Fruit fly (Drosophila melanogaster) whole organism: ENCODE data around the gene Ilp3.
"Not testable (repeated sequence)": the region's sequence is repeated elsewhere in the genome, so short reads cannot be mapped to it uniquely, and the experiment has no call there.

Experiments
- CG8478 ChIP-seq: fragments of >200 bp; optimal IDR thresholded peaks from 2 replicates; lab custom pipeline; 2018; ENCODE audit warnings: inconsistent platforms
- Dll ChIP-seq: fragments of >200 bp; optimal IDR thresholded peaks from 2 replicates; lab custom pipeline; 2017
- EcR ChIP-seq, 2 experiments: fragments of >200 bp; optimal IDR thresholded peaks; 2 replicates each; lab custom pipeline; 2017; ENCODE audit warnings: missing biosample characterization in 2 of 2, missing genetic modification characterization in 2 of 2, missing genetic modification reagents in 2 of 2
- pan ChIP-seq: fragments of >200 bp; optimal IDR thresholded peaks from 2 replicates; lab custom pipeline; 2017
- psq ChIP-seq: fragments of >200 bp; optimal IDR thresholded peaks from 2 replicates; lab custom pipeline; 2017
- usp ChIP-seq: fragments of >200 bp; optimal IDR thresholded peaks from 2 replicates; lab custom pipeline; 2017; ENCODE audit warnings: missing biosample characterization, missing genetic modification characterization, mixed read lengths

Gene Ilp3

DNA sequence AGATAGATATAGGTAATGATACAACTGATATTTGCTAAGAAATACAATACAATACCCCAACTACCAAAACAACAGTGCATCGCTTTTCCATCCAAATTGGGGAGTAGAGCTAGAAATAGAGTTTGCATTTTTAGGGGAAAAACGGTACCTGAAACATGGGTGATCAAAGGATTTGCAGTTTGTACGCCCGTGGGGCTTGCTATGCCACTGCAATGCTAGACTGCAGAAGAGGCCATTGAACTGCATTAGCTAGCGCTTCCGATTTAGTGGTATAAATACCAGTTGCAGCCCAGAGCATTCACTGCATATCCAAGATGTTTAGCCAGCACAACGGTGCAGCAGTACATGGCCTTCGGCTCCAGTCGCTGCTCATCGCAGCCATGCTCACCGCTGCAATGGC is 3.8 kb downstream of the Ilp3 start, which contains the start of gene Ilp1:
Ilp1 (plus strand) TSS at position 301 of the 400 bp plus-strand sequence.
- TF ChIP-seq usp; pan (lab: Kevin White, UChicago); psq (lab: Kevin White, UChicago): not testable (repeated sequence)

- TF ChIP-seq psq (lab: Kevin White, UChicago) = no peak
- no peak for TF ChIP-seq CG8478 (lab: Kevin White, UChicago)
- no peak for TF ChIP-seq usp
- no peak for TF ChIP-seq pan (lab: Kevin White, UChicago)
- no peak for TF ChIP-seq Dll
- TF ChIP-seq EcR (GFP tag; optimal IDR thresholded peaks at IDR 0.05; lab: Kevin White, UChicago) = no peak
Measured at dm6 chr3L:9797587-9797986, 4.3 kb downstream of the Ilp3 start, which contains the start of gene Zasp67. TSS of gene Zasp67 (minus strand) at chr3L:9797687.

DNA sequence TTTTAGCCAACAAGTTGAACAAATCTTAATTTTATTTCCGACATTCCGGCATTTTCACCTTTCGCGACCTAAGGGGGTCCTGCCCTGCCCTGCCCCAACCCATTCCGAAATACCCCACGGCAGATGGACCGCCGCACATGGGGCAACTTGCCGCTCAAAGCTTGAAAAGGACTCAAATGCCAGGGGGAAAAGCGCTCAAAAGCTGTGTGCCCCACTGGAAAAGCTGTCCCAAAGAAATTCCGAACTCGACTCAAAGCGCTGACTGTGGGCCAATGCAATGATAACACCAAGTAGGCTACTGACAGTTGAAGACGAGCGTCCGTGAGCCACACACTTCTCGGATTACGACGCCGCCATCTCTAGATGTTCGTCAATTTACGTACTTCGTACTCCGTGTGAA is 15.2 kb downstream of the Ilp3 start, which contains the start of gene CG32052:
CG32052 (plus strand) TSS at position 301 of the 400 bp plus-strand sequence.
- TF ChIP-seq pan (lab: Kevin White, UChicago) (no peak), CG8478 (lab: Kevin White, UChicago) (no peak), usp (no peak), EcR (GFP tag; optimal IDR thresholded peaks at IDR 0.05; lab: Kevin White, UChicago) (no peak), Dll (no peak), psq (lab: Kevin White, UChicago) (no peak)

- TF ChIP-seq CG8478 (lab: Kevin White, UChicago) = no peak
- TF ChIP-seq pan (lab: Kevin White, UChicago) = no peak
- TF ChIP-seq psq (lab: Kevin White, UChicago) = no peak
Measured at dm6 chr3L:9776804-9777393, 25.0 kb downstream of the Ilp3 start.

DNA sequence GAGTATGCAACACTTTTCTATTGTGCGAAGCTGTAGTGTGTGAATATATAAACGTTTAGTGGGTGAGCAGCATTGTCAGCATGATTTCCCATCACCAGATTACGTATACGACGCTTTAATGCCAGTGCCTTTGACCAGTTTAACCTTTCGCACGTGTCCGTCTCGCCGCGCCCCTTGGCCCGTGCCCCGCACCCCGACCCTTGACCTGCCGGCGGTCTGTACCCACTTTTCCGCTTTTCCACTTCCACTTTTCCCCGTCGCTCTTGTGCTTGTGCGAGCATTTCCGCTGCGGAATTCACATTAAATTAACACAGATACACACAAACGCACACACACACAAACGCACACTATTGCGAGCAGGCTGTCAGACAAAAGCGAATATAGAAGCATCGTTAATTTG is 26.2 kb downstream of the Ilp3 start:
- TF ChIP-seq usp = no peak
- TF ChIP-seq Dll = no peak
- no peak for TF ChIP-seq psq (lab: Kevin White, UChicago)

- TF ChIP-seq pan (lab: Kevin White, UChicago) = no peak
- no peak for TF ChIP-seq Dll
Measured at dm6 chr3L:9768385-9768784, 33.5 kb downstream of the Ilp3 start.

DNA sequence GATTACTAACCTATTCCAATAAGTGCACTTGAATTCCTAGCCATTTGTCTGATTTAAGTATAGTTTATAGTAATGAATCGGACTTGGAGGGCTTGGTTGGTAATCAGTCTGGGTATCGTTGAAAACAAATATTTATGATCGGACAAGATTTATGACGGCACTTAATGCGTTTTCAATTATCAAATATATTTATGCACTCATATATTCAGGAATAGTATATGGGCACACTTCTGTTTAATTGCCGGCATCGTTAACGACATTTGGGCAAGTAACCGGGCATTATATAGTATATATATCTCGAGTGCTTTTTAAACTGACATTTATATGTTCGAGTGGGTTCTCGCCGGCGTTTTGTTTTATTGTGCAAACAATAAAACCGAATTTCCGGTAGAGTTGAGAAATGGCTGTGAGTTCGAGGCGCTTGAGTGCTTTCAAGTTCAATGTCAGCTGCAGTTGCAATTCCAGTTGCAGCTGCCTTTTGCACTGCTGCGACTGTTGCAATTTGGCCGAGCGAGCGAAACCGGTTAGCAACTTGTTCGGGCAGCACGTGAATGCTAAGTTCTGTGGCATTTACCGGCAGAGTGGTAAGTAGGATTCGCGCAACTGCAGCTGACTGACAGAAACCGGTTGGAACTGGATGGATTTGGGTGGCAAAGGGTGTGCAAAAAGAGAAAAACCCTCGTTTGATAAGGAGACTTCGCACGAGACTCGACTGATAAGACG is 34.1 kb downstream of the Ilp3 start:
- no peak for TF ChIP-seq usp
- no peak for TF ChIP-seq pan (lab: Kevin White, UChicago)
- no peak for TF ChIP-seq psq (lab: Kevin White, UChicago)
- no peak for TF ChIP-seq EcR (GFP tag; optimal IDR thresholded peaks at IDR 0.05; lab: Kevin White, UChicago)
- no peak for TF ChIP-seq CG8478 (lab: Kevin White, UChicago)
- TF ChIP-seq Dll = no peak

dm6 chr3L:9766364-9766763 is 35.6 kb downstream of the Ilp3 start:
- TF ChIP-seq usp = no peak
- no peak for TF ChIP-seq EcR (GFP tag; optimal IDR thresholded peaks at IDR 0.05; lab: Kevin White, UChicago)
- no peak for TF ChIP-seq CG8478 (lab: Kevin White, UChicago)
- no peak for TF ChIP-seq Dll
- no peak for TF ChIP-seq pan (lab: Kevin White, UChicago)
- no peak for TF ChIP-seq psq (lab: Kevin White, UChicago)

dm6 chr3L:9765710-9766005 is 36.3 kb downstream of the Ilp3 start:
- TF ChIP-seq usp (no peak), pan (lab: Kevin White, UChicago) (no peak), Dll (no peak), CG8478 (lab: Kevin White, UChicago) (no peak), psq (lab: Kevin White, UChicago) (no peak), EcR (GFP tag; optimal IDR thresholded peaks at IDR 0.05; lab: Kevin White, UChicago) (no peak)

dm6 chr3L:9764915-9765709 is 36.8 kb downstream of the Ilp3 start:
- TF ChIP-seq EcR (GFP tag; optimal IDR thresholded peaks at IDR 0.05; lab: Kevin White, UChicago) (no peak), pan (lab: Kevin White, UChicago) (no peak), usp (no peak), psq (lab: Kevin White, UChicago) (no peak), CG8478 (lab: Kevin White, UChicago) (no peak)

- TF ChIP-seq psq (lab: Kevin White, UChicago) = no peak
- no peak for TF ChIP-seq Dll
- TF ChIP-seq pan (lab: Kevin White, UChicago) = no peak
- no peak for TF ChIP-seq EcR (GFP tag; optimal IDR thresholded peaks at IDR 0.05; lab: Kevin White, UChicago)
- no peak for TF ChIP-seq usp
- no peak for TF ChIP-seq CG8478 (lab: Kevin White, UChicago)
Measured at dm6 chr3L:9764307-9764706, 37.6 kb downstream of the Ilp3 start.

DNA sequence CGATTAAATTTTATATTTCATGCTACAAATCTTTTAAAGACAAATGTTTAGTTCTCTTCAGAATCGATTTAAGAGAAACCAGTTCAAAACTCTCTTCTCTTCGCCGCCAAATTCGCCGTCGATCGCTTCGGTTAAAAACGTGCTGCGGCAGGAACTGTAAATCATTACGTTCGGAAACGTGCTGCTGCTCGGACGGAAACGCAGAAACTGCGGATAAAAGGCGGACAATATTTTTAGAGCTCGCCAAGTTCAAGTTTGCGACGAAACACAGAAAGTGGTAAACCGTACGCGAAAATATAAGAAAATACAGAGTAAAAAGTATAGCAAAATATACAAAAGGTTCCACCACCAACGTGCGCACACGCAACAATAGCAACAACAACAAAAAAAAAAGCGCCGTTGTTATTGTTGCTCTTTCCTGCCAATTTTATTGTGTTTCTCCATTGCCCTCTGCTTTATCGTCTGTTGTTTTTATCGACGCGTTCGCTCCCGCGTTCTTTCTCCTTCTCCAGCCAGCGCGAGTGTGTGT is 38.5 kb downstream of the Ilp3 start, which contains the start of gene Ae2:
Ae2 (plus strand) TSS at position 156 of the 529 bp plus-strand sequence.
- TF ChIP-seq psq (lab: Kevin White, UChicago) (peak; percentile 71), CG8478 (lab: Kevin White, UChicago) (no peak)
